In the genomic region with DNA sequence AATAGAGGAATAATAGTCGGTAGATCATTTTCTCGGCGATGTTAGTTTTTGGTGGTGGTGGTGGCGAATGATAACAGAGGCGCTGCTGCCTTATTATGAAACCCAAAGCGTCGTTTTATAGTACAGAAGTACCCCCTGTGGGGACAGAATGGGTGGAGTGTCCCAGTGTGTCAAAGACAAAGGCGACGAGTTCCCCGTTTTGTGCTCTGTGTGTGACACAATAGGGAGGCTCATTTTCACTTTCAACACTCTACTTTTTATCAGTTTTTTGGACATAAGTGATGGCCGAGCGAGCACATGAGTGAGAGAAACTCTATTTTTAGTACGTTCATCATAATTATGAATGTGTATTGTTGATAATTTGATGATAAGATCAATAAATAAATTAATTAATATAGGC, we compare ENCODE assay signal across 1 worm cellular context.
TF ChIP-seq lines count a peak whose summit lies in the region.

Gene pho-9 (minus strand): TSS at position 91 of the 400 bp plus-strand sequence.

TF ChIP-seq in whole organism, L4 larva, 104 proteins besides CTCF, POLR2A, EP300 and RAD21 (continued from another document):
- TF ChIP-seq lin-13 (GFP tag; optimal IDR thresholded peaks at IDR 0.05; lab: Kevin White, UChicago): peak; percentile 40
- TF ChIP-seq Y48G9A.11 (GFP tag; IDR thresholded peaks at IDR 0.05; lab: Robert Waterston, UW): no peak
- TF ChIP-seq sdz-12 (GFP tag; optimal IDR thresholded peaks at IDR 0.05; lab: Kevin White, UChicago): no peak
- peak; percentile 42 for TF ChIP-seq hlh-30 (tag; optimal IDR thresholded peaks at IDR 0.05; lab: Kevin White, UChicago; ENCODE audit: insufficient read depth)
- TF ChIP-seq dmd-6 (GFP tag; IDR thresholded peaks at IDR 0.05; lab: Robert Waterston, UW): peak; percentile 86
- no peak for TF ChIP-seq unc-130 (GFP tag; optimal IDR thresholded peaks at IDR 0.05; lab: Kevin White, UChicago)
- no peak for TF ChIP-seq daf-19 (GFP tag; conservative IDR thresholded peaks at IDR 0.05; lab: Robert Waterston, UW)
- no peak for TF ChIP-seq attf-4 (tag; optimal IDR thresholded peaks at IDR 0.05; lab: Kevin White, UChicago)
- peak; percentile 63 for TF ChIP-seq mxl-3 (GFP tag; optimal IDR thresholded peaks at IDR 0.05; lab: Kevin White, UChicago)
- no peak for TF ChIP-seq lin-39 (tag; optimal IDR thresholded peaks at IDR 0.05; lab: Kevin White, UChicago)
- no peak for TF ChIP-seq nhr-237 (tag; optimal IDR thresholded peaks at IDR 0.05; lab: Kevin White, UChicago)
- TF ChIP-seq F37D6.2 (tag; optimal IDR thresholded peaks at IDR 0.05; lab: Kevin White, UChicago): no peak
- TF ChIP-seq Y75B8A.6 (GFP tag; IDR thresholded peaks at IDR 0.05; lab: Robert Waterston, UW): no peak
- TF ChIP-seq zfp-2 (tag; optimal IDR thresholded peaks at IDR 0.05; lab: Kevin White, UChicago): no peak
- TF ChIP-seq T26A8.4 (GFP tag; IDR thresholded peaks at IDR 0.05; lab: Robert Waterston, UW): no peak
- TF ChIP-seq daf-16 (GFP tag; optimal IDR thresholded peaks at IDR 0.05; lab: Kevin White, UChicago): peak in 1 of 2 experiments; percentile 3
- peak; percentile 85 for TF ChIP-seq daf-16 (tag; optimal IDR thresholded peaks at IDR 0.05; lab: Kevin White, UChicago)
- no peak for TF ChIP-seq mes-2 (tag; optimal IDR thresholded peaks at IDR 0.05; lab: Kevin White, UChicago; ENCODE audit: poor library complexity, severe bottlenecking)
- TF ChIP-seq aly-2 (tag; optimal IDR thresholded peaks at IDR 0.05; lab: Kevin White, UChicago): no peak
- peak; percentile 17 for TF ChIP-seq mep-1 (tag; optimal IDR thresholded peaks at IDR 0.05; lab: Kevin White, UChicago)
- peak in 1 of 2 experiments; percentile 31 for TF ChIP-seq mdl-1 (tag; optimal IDR thresholded peaks at IDR 0.05; lab: Kevin White, UChicago)
- no peak for TF ChIP-seq vab-7 (GFP tag; IDR thresholded peaks at IDR 0.05; lab: Robert Waterston, UW)
- TF ChIP-seq unc-39 (tag; optimal IDR thresholded peaks at IDR 0.05; lab: Kevin White, UChicago): no peak
- peak; percentile 80; the same call in 1 of the 2 replicates for TF ChIP-seq lin-1 (GFP tag; IDR thresholded peaks at IDR 0.05; lab: Robert Waterston, UW)
- no peak for TF ChIP-seq arid-1 (GFP tag; conservative IDR thresholded peaks at IDR 0.05; lab: Robert Waterston, UW)
- TF ChIP-seq fkh-10 (GFP tag; optimal IDR thresholded peaks at IDR 0.05; lab: Kevin White, UChicago): no peak
- TF ChIP-seq tag-97 (GFP tag; IDR thresholded peaks at IDR 0.05; lab: Robert Waterston, UW): no peak
- peak; percentile 50; the same call in 1 of the 2 replicates for TF ChIP-seq nhr-41 (GFP tag; IDR thresholded peaks at IDR 0.05; lab: Robert Waterston, UW)
- no peak for TF ChIP-seq ceh-28 (tag; optimal IDR thresholded peaks at IDR 0.05; lab: Kevin White, UChicago)
- peak; percentile 77 for TF ChIP-seq tra-1 (GFP tag; IDR thresholded peaks at IDR 0.05; lab: Robert Waterston, UW)
- TF ChIP-seq egl-27 (tag; optimal IDR thresholded peaks at IDR 0.05; lab: Kevin White, UChicago): no peak
- no peak for TF ChIP-seq dmd-8 (GFP tag; IDR thresholded peaks at IDR 0.05; lab: Robert Waterston, UW)
- TF ChIP-seq saeg-2 (GFP tag; IDR thresholded peaks at IDR 0.05; lab: Robert Waterston, UW): 0 out of 2 replicates have a peak, but pooled peaks have one; percentile 38
- no peak for TF ChIP-seq spr-1 (tag; optimal IDR thresholded peaks at IDR 0.05; lab: Kevin White, UChicago)
- TF ChIP-seq php-3 (GFP tag; IDR thresholded peaks at IDR 0.05; lab: Robert Waterston, UW): peak; percentile 85
- TF ChIP-seq lsy-2 (tag; optimal IDR thresholded peaks at IDR 0.05; lab: Kevin White, UChicago): peak in 1 of 2 experiments; percentile 47
- TF ChIP-seq ctbp-1 (GFP tag; IDR thresholded peaks at IDR 0.05; lab: Robert Waterston, UW): no peak
- TF ChIP-seq nhr-48 (tag; optimal IDR thresholded peaks at IDR 0.05; lab: Kevin White, UChicago): peak; percentile 95
- TF ChIP-seq nhr-111 (GFP tag; optimal IDR thresholded peaks at IDR 0.05; lab: Kevin White, UChicago): no peak
- no peak for TF ChIP-seq dpl-1 (GFP tag; optimal IDR thresholded peaks at IDR 0.05; lab: Kevin White, UChicago)
- no peak for TF ChIP-seq nhr-25 (tag; optimal IDR thresholded peaks at IDR 0.05; lab: Kevin White, UChicago; ENCODE audit: borderline replicate concordance, insufficient read depth)
- no peak for TF ChIP-seq snpc-1.2 (GFP tag; IDR thresholded peaks at IDR 0.05; lab: Robert Waterston, UW)
- TF ChIP-seq pqm-1 (tag; optimal IDR thresholded peaks at IDR 0.05; lab: Kevin White, UChicago): peak; percentile 87
- TF ChIP-seq nhr-28 (tag; optimal IDR thresholded peaks at IDR 0.05; lab: Kevin White, UChicago): peak; percentile 97
- TF ChIP-seq nhr-102 (tag; optimal IDR thresholded peaks at IDR 0.05; lab: Kevin White, UChicago): peak; percentile 80
- TF ChIP-seq hif-1 (tag; optimal IDR thresholded peaks at IDR 0.05; lab: Kevin White, UChicago): peak in 1 of 2 experiments; percentile 1
TF ChIP-seq in whole organism, L4 larva: peak in this region for 25.
